Worm (Caenorhabditis elegans) whole organism, L4 larva: Measurements from ENCODE around the gene fbxa-38.
"Not testable (repeated sequence)": the region's sequence is repeated elsewhere in the genome, so short reads cannot be mapped to it uniquely, and the experiment has no call there.

Experiments
- F26F4.8 ChIP-seq: fragments of 200-800 bp; sonication (Bioruptor generic); conservative IDR thresholded peaks from 2 replicates; pipeline ENCODE4 v1.3.6; 2022; ENCODE audit warnings: missing genetic modification characterization, missing compliant biosample characterization
- F49E8.2 ChIP-seq: sonication (generic microtip); optimal IDR thresholded peaks from 2 replicates; lab custom pipeline; 2016; ENCODE audit warnings: missing compliant biosample characterization, mild to moderate bottlenecking, missing genetic modification characterization, borderline replicate concordance
- T20F7.1 ChIP-seq: fragments of 200-800 bp; sonication (Bioruptor generic); optimal IDR thresholded peaks from 2 replicates; lab custom pipeline; 2018; ENCODE audit warnings: mild to moderate bottlenecking, missing genetic modification characterization, missing compliant biosample characterization
- Y48G9A.11 ChIP-seq: fragments of 200-800 bp; sonication (Bioruptor generic); IDR thresholded peaks from 2 replicates; pipeline ENCODE4 v1.3.6; 2022; ENCODE audit warnings: missing genetic modification reagents, missing genetic modification characterization, missing compliant biosample characterization
- ZK546.5 ChIP-seq, 2 experiments: sonication (generic microtip); optimal IDR thresholded peaks; 2 replicates each; lab custom pipeline; 2017; ENCODE audit warnings: missing biosample characterization in 2 of 2, missing genetic modification characterization in 2 of 2
- ceh-20 ChIP-seq: fragments of 200-800 bp; sonication (Bioruptor generic); IDR thresholded peaks from 2 replicates; pipeline ENCODE4 v1.3.6; 2022; ENCODE audit warnings: missing genetic modification reagents, missing genetic modification characterization, missing compliant biosample characterization
- ceh-44 ChIP-seq: fragments of 200-800 bp; sonication (Bioruptor generic); IDR thresholded peaks from 2 replicates; pipeline ENCODE4 v1.3.6; 2022; ENCODE audit warnings: missing genetic modification reagents, missing genetic modification characterization, missing compliant biosample characterization
- daf-12 ChIP-seq: fragments of 150-350 bp; optimal IDR thresholded peaks from 2 replicates; lab custom pipeline; 2014; ENCODE audit warnings: missing biosample characterization, missing genetic modification reagents, missing genetic modification characterization
- daf-16 ChIP-seq, 3 experiments: sonication (generic microtip); optimal IDR thresholded peaks; 2 replicates each; lab custom pipeline; 2016 to 2017; ENCODE audit warnings: missing genetic modification characterization in 3 of 3, missing genetic modification reagents in 3 of 3, mild to moderate bottlenecking in 2 of 3, missing compliant biosample characterization in 2 of 3, missing biosample characterization in 1 of 3, moderate library complexity in 1 of 3
- dmd-8 ChIP-seq: fragments of 200-800 bp; sonication (Bioruptor generic); IDR thresholded peaks from 2 replicates; pipeline ENCODE4 v1.3.6; 2022; ENCODE audit warnings: missing genetic modification characterization, missing compliant biosample characterization
- dve-1 ChIP-seq: sonication (generic microtip); optimal IDR thresholded peaks from 2 replicates; lab custom pipeline; 2017; ENCODE audit warnings: antibody characterized with exemption, mild to moderate bottlenecking, missing genetic modification characterization, missing compliant biosample characterization; ENCODE audit not compliant: insufficient read depth
- egl-27 ChIP-seq: sonication (generic microtip); optimal IDR thresholded peaks from 3 replicates; lab custom pipeline; 2017; ENCODE audit warnings: missing biosample characterization, missing genetic modification reagents, missing genetic modification characterization
- fkh-10 ChIP-seq: fragments of 150-350 bp; optimal IDR thresholded peaks from 2 replicates; lab custom pipeline; 2014; ENCODE audit warnings: missing biosample characterization, missing genetic modification reagents, missing genetic modification characterization
- fos-1 ChIP-seq: fragments of 150-350 bp; optimal IDR thresholded peaks from 2 replicates; lab custom pipeline; 2014; ENCODE audit warnings: missing biosample characterization, missing genetic modification characterization
- lin-38 ChIP-seq: fragments of 200-800 bp; sonication (Bioruptor generic); IDR thresholded peaks from 2 replicates; pipeline ENCODE4 v1.3.6; 2022; ENCODE audit warnings: missing genetic modification reagents, missing genetic modification characterization, missing compliant biosample characterization
- mes-2 ChIP-seq: sonication (generic microtip); optimal IDR thresholded peaks from 2 replicates; lab custom pipeline; 2016; ENCODE audit warnings: missing genotype, mild to moderate bottlenecking, missing genetic modification characterization, missing compliant biosample characterization; ENCODE audit not compliant: poor library complexity, severe bottlenecking
- nhr-11 ChIP-seq: fragments of 150-350 bp; optimal IDR thresholded peaks from 2 replicates; lab custom pipeline; 2014; ENCODE audit warnings: missing biosample characterization, missing genetic modification characterization
- nhr-28 ChIP-seq: fragments of 150-350 bp; optimal IDR thresholded peaks from 2 replicates; lab custom pipeline; 2014; ENCODE audit warnings: missing biosample characterization, missing genetic modification characterization
- nhr-42 ChIP-seq: fragments of 200-800 bp; sonication (Bioruptor generic); IDR thresholded peaks from 2 replicates; pipeline ENCODE4 v1.3.6; 2022; ENCODE audit warnings: missing genetic modification characterization, missing compliant biosample characterization
- nhr-48 ChIP-seq: sonication (generic microtip); optimal IDR thresholded peaks from 2 replicates; lab custom pipeline; 2016; ENCODE audit warnings: mild to moderate bottlenecking, missing genetic modification characterization, missing compliant biosample characterization
- nhr-6 ChIP-seq: fragments of 150-350 bp; optimal IDR thresholded peaks from 2 replicates; lab custom pipeline; 2014; ENCODE audit warnings: missing biosample characterization, missing genetic modification characterization
- nhr-77 ChIP-seq: fragments of 150-350 bp; optimal IDR thresholded peaks from 2 replicates; lab custom pipeline; 2014; ENCODE audit warnings: missing biosample characterization, missing genetic modification characterization
- pha-4 ChIP-seq, 2 experiments: fragments of 150-350 bp in 1 of 2; fragments of 200-800 bp in 1 of 2; sonication (Bioruptor generic) in 1 of 2; IDR thresholded peaks in 1 of 2; optimal IDR thresholded peaks in 1 of 2; 2 replicates each; pipeline versions ENCODE4 v1.3.6 to Lab custom; 2014 to 2022; ENCODE audit warnings: missing genetic modification characterization in 2 of 2, missing genetic modification reagents in 2 of 2, missing biosample characterization in 1 of 2, missing compliant biosample characterization in 1 of 2
- php-3 ChIP-seq: fragments of 200-800 bp; sonication (Bioruptor generic); IDR thresholded peaks from 2 replicates; pipeline ENCODE4 v1.3.6; 2022; ENCODE audit warnings: missing genetic modification reagents, missing genetic modification characterization, missing compliant biosample characterization
- pqm-1 ChIP-seq: sonication (generic microtip); optimal IDR thresholded peaks from 2 replicates; lab custom pipeline; 2017; ENCODE audit warnings: missing biosample characterization, missing genetic modification characterization
- spr-1 ChIP-seq: sonication (generic microtip); optimal IDR thresholded peaks from 2 replicates; lab custom pipeline; 2016; ENCODE audit warnings: mild to moderate bottlenecking, missing genetic modification characterization, missing compliant biosample characterization
- unc-39 ChIP-seq: sonication (generic microtip); optimal IDR thresholded peaks from 2 replicates; lab custom pipeline; 2017; ENCODE audit warnings: missing biosample characterization, missing genetic modification characterization
- vab-7 ChIP-seq: fragments of 200-800 bp; sonication (Bioruptor generic); IDR thresholded peaks from 2 replicates; pipeline ENCODE4 v1.3.6; 2022; ENCODE audit warnings: missing genetic modification reagents, missing genetic modification characterization, missing compliant biosample characterization
- zag-1 ChIP-seq: fragments of 150-350 bp; optimal IDR thresholded peaks from 2 replicates; lab custom pipeline; 2014; ENCODE audit warnings: missing biosample characterization, missing genetic modification characterization

Gene fbxa-38

ce11 chrIII:2259329-2259728, 34.9 kb downstream of the fbxa-38 start (continued):
- TF ChIP-seq T20F7.1 (GFP tag; lab: Kevin White, UChicago) (no peak), nhr-77 (tag; lab: Kevin White, UChicago) (no peak), php-3 (no peak)

DNA sequence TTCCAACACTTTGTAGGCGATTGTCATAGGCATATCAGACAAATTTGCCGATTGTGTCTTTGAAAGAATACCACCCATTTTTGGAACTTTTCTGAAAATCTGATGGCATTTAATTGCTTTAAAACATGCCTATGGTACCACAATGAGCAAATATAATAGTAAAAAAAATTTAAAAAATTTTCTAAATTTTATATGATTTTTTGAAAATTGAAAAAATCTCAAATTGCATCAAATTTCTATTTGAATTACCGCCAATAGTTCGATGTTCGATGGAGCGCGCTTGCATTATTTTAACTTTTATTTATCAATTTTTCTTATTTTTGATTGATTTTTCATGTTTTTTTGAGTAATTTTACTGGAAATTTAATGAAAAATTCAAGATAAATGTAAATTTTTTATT, 36.9 kb downstream of the fbxa-38 start, which contains the start of gene fbxa-42:
TSS of gene fbxa-42 (minus strand) at position 101 of the 400 bp plus-strand sequence.
- not testable (repeated sequence) for TF ChIP-seq lin-38 (GFP tag; lab: Robert Waterston, UW); fos-1; Y48G9A.11 (GFP tag; lab: Robert Waterston, UW)
- TF ChIP-seq, all 104 proteins: peak for 0; not testable (repeated sequence) for 104

DNA sequence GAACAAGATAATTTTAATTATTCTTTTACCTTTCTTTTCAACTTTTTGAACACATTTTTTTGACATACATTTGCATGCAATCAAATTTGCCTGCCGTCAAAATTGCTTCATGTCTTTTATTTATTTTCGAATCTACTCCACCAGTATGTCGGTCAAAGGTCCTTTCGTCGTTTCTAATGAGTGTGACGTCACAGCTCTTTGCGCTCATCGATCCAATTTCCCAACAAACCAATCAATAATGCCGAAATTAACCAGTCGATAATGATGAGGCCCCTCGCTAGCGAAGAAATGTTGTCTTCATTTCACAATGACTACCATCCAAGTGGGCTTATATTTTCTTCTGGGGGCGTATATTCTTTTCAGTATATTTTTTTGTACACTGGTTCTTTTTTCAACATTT, 38.5 kb downstream of the fbxa-38 start, which contains the start of gene Y54F10BM.6:
TSS of gene Y54F10BM.6 (plus strand) at position 301 of the 400 bp plus-strand sequence.
- no peak for TF ChIP-seq ceh-44 (GFP tag; lab: Robert Waterston, UW)
- no peak for TF ChIP-seq F26F4.8 (GFP tag; lab: Robert Waterston, UW)
- TF ChIP-seq spr-1 (tag; lab: Kevin White, UChicago), result no peak
- no peak for TF ChIP-seq mes-2 (tag; lab: Kevin White, UChicago)
- no peak for TF ChIP-seq nhr-6 (tag; lab: Kevin White, UChicago)
- TF ChIP-seq nhr-48 (tag; lab: Kevin White, UChicago), result no peak
- TF ChIP-seq nhr-42, result no peak
- TF ChIP-seq dve-1 (tag; lab: Kevin White, UChicago), result no peak
- TF ChIP-seq nhr-11 (tag; lab: Kevin White, UChicago), result no peak
- no peak for TF ChIP-seq pha-4 (GFP tag; IDR thresholded peaks at IDR 0.05; lab: Robert Waterston, UW)
- no peak for TF ChIP-seq pha-4 (tag; optimal IDR thresholded peaks at IDR 0.05; lab: Kevin White, UChicago)
- TF ChIP-seq ZK546.5 (tag; optimal IDR thresholded peaks at IDR 0.05; lab: Kevin White, UChicago), result no peak
- TF ChIP-seq unc-39 (tag; lab: Kevin White, UChicago), result no peak
- no peak for TF ChIP-seq egl-27
- no peak for TF ChIP-seq dmd-8
- no peak for TF ChIP-seq daf-16 (GFP tag; optimal IDR thresholded peaks at IDR 0.05; lab: Kevin White, UChicago)
- TF ChIP-seq daf-16 (tag; optimal IDR thresholded peaks at IDR 0.05; lab: Kevin White, UChicago), result no peak
- no peak for TF ChIP-seq zag-1 (tag; lab: Kevin White, UChicago)
- TF ChIP-seq daf-12 (tag; lab: Kevin White, UChicago), result no peak
- TF ChIP-seq vab-7 (GFP tag; lab: Robert Waterston, UW), result no peak
- no peak for TF ChIP-seq fkh-10 (GFP tag; lab: Kevin White, UChicago)
- no peak for TF ChIP-seq F49E8.2 (tag; lab: Kevin White, UChicago)
- TF ChIP-seq, all 104 proteins: peak for 0

ce11 chrIII:2265986-2266701, 41.7 kb downstream of the fbxa-38 start, which contains the start of gene fbxa-9:
TSS of gene fbxa-9 (plus strand) at chrIII:2266651.
- TF ChIP-seq nhr-28 (tag; lab: Kevin White, UChicago), result peak; percentile 42
- no peak for TF ChIP-seq ceh-20 (GFP tag; lab: Robert Waterston, UW)
- TF ChIP-seq pqm-1, result peak; percentile 55

- TF ChIP-seq lin-38 (GFP tag; lab: Robert Waterston, UW), result peak; percentile 67
These were observed 46.6 kb downstream of the fbxa-38 start for ce11 chrIII:2271016-2271590.
